Fruit fly (Drosophila melanogaster): ENCODE measurements around the gene mnb.

- no peak for TF ChIP-seq CTCF (optimal IDR thresholded peaks at IDR 0.05)
- no peak for TF ChIP-seq CG8478 (optimal IDR thresholded peaks at IDR 0.05)
These were observed 5.6 kb downstream of the mnb start for dm6 chrX:17881138-17882121.
